Worm (Caenorhabditis elegans) whole organism, midembryonic: ENCODE results near the gene F56D6.22.

Experiments used
- cog-1 ChIP-seq: sonication (generic microtip); optimal IDR thresholded peaks from 2 replicates; lab custom pipeline; 2016; ENCODE audit warnings: missing genetic modification characterization, missing compliant biosample characterization
- flt-1 ChIP-seq: fragments of 200-800 bp; sonication (Bioruptor generic); IDR thresholded peaks from 2 replicates; pipeline ENCODE4 v1.3.6; 2022; ENCODE audit warnings: missing genetic modification characterization, missing compliant biosample characterization
- klf-2 ChIP-seq: fragments of 200-800 bp; sonication (Bioruptor generic); conservative IDR thresholded peaks from 2 replicates; pipeline ENCODE4 v1.3.6; 2022; ENCODE audit warnings: missing genetic modification reagents, missing genetic modification characterization, missing compliant biosample characterization
- med-1 ChIP-seq: sonication (generic microtip); optimal IDR thresholded peaks from 2 replicates; lab custom pipeline; 2017; ENCODE audit warnings: missing genetic modification characterization, mild to moderate bottlenecking, missing compliant biosample characterization, antibody characterized with exemption, missing genetic modification reagents; ENCODE audit not compliant: insufficient read depth
- tab-1 ChIP-seq: fragments of 200-800 bp; sonication (Bioruptor generic); IDR thresholded peaks from 2 replicates; pipeline ENCODE4 v1.3.6; 2022; ENCODE audit warnings: missing genetic modification characterization, missing compliant biosample characterization
- ztf-23 ChIP-seq: fragments of 200-800 bp; sonication (Bioruptor generic); IDR thresholded peaks from 2 replicates; pipeline ENCODE4 v1.3.6; 2022; ENCODE audit warnings: missing genetic modification reagents, missing genetic modification characterization, missing compliant biosample characterization
- ztf-29 ChIP-seq: fragments of 200-800 bp; sonication (Bioruptor generic); IDR thresholded peaks from 2 replicates; pipeline ENCODE4 v1.3.6; 2022; ENCODE audit warnings: missing genetic modification reagents, missing genetic modification characterization, missing compliant biosample characterization

ce11 chrIV:3909114-3909513, 1.7 kb upstream of the F56D6.22 start, which contains the start of gene F56D6.13:
- TF ChIP-seq flt-1 (no peak), tab-1 (GFP tag; lab: Robert Waterston, UW) (no peak), klf-2 (GFP tag; lab: Robert Waterston, UW) (no peak), ztf-29 (GFP tag; lab: Robert Waterston, UW) (no peak), ztf-23 (GFP tag; lab: Robert Waterston, UW) (no peak), med-1 (GFP tag; lab: Kevin White, UChicago) (no peak), cog-1 (tag; lab: Kevin White, UChicago) (no peak)
